Worm (Caenorhabditis elegans) whole organism, young adult: ENCODE measurements around the gene twk-16.
A peak's percentile ranks its signal among the peaks of the same experiment; 100 is the strongest.

Experiments used
- B0035.1 ChIP-seq: sonication (generic microtip); optimal IDR thresholded peaks from 2 replicates; lab custom pipeline; 2016; ENCODE audit warnings: missing genetic modification characterization, mild to moderate bottlenecking, missing compliant biosample characterization, missing genotype, missing genetic modification reagents
- B0261.1 ChIP-seq: sonication (generic microtip); optimal IDR thresholded peaks from 2 replicates; lab custom pipeline; 2016; ENCODE audit warnings: mild to moderate bottlenecking, missing genetic modification characterization, moderate library complexity, missing compliant biosample characterization
- B0336.3 ChIP-seq: fragments of 200-800 bp; sonication (Bioruptor generic); IDR thresholded peaks from 2 replicates; pipeline ENCODE4 v1.3.6; 2022; ENCODE audit warnings: missing genetic modification characterization, missing compliant biosample characterization
- C17E4.6 ChIP-seq: fragments of 200-800 bp; sonication (Bioruptor generic); IDR thresholded peaks from 2 replicates; pipeline ENCODE4 v1.3.6; 2022; ENCODE audit warnings: missing genetic modification reagents, missing genetic modification characterization, missing compliant biosample characterization
- D2030.7 ChIP-seq: fragments of 200-800 bp; sonication (Bioruptor generic); IDR thresholded peaks from 2 replicates; pipeline ENCODE4 v1.3.6; 2022; ENCODE audit warnings: missing genetic modification reagents, missing genetic modification characterization, missing compliant biosample characterization
- F10E7.11 ChIP-seq: sonication (generic microtip); optimal IDR thresholded peaks from 2 replicates; lab custom pipeline; 2017; ENCODE audit warnings: mild to moderate bottlenecking, missing genetic modification characterization, moderate library complexity, missing compliant biosample characterization
- F33H1.4 ChIP-seq: fragments of 200-800 bp; sonication (Bioruptor generic); IDR thresholded peaks from 2 replicates; pipeline ENCODE4 v1.3.6; 2022; ENCODE audit warnings: missing genetic modification reagents, missing genetic modification characterization, missing compliant biosample characterization
- F37B4.10 ChIP-seq: fragments of 200-800 bp; sonication (Bioruptor generic); IDR thresholded peaks from 2 replicates; pipeline ENCODE4 v1.3.6; 2022; ENCODE audit warnings: missing genetic modification characterization, missing compliant biosample characterization
- F39B2.1 ChIP-seq: fragments of 200-800 bp; sonication (Bioruptor generic); IDR thresholded peaks from 2 replicates; pipeline ENCODE4 v1.3.6; 2022; ENCODE audit warnings: missing genetic modification reagents, missing genetic modification characterization, missing compliant biosample characterization
- F52B5.7 ChIP-seq: sonication (generic microtip); optimal IDR thresholded peaks from 2 replicates; lab custom pipeline; 2016; ENCODE audit warnings: mild to moderate bottlenecking, missing genetic modification characterization, missing compliant biosample characterization
- F57C9.4 ChIP-seq: sonication (generic microtip); optimal IDR thresholded peaks from 2 replicates; lab custom pipeline; 2017; ENCODE audit warnings: mild to moderate bottlenecking, missing genetic modification characterization, missing compliant biosample characterization
- K11D2.4 ChIP-seq: fragments of 200-800 bp; sonication (Bioruptor generic); IDR thresholded peaks from 2 replicates; pipeline ENCODE4 v1.3.6; 2022; ENCODE audit warnings: missing genetic modification reagents, missing genetic modification characterization, missing compliant biosample characterization
- K12H6.12 ChIP-seq: fragments of 200-800 bp; sonication (Bioruptor generic); optimal IDR thresholded peaks from 2 replicates; lab custom pipeline; 2018; ENCODE audit warnings: mild to moderate bottlenecking, missing genetic modification characterization, missing compliant biosample characterization
- Y53G8AR.9 ChIP-seq: fragments of 200-800 bp; sonication (Bioruptor generic); conservative IDR thresholded peaks from 2 replicates; pipeline ENCODE4 v1.3.6; 2022; ENCODE audit warnings: missing genetic modification reagents, missing genetic modification characterization, missing compliant biosample characterization
- Y67H2A.10 ChIP-seq: fragments of 200-800 bp; sonication (Bioruptor generic); conservative IDR thresholded peaks from 2 replicates; pipeline ENCODE4 v1.3.6; 2022; ENCODE audit warnings: missing genetic modification reagents, missing genetic modification characterization, missing compliant biosample characterization
- Y79H2A.3 ChIP-seq: fragments of 200-800 bp; sonication (Bioruptor generic); conservative IDR thresholded peaks from 2 replicates; pipeline ENCODE4 v1.3.6; 2022; ENCODE audit warnings: missing genetic modification reagents, missing genetic modification characterization, missing compliant biosample characterization
- aptf-2 ChIP-seq: fragments of 200-800 bp; sonication (Bioruptor generic); conservative IDR thresholded peaks from 2 replicates; pipeline ENCODE4 v1.3.6; 2022; ENCODE audit warnings: missing genetic modification reagents, missing genetic modification characterization, missing compliant biosample characterization
- aptf-3 ChIP-seq: fragments of 200-800 bp; sonication (Bioruptor generic); IDR thresholded peaks from 2 replicates; pipeline ENCODE4 v1.3.6; 2022; ENCODE audit warnings: missing genetic modification characterization, missing compliant biosample characterization
- athp-1 ChIP-seq: sonication (generic microtip); optimal IDR thresholded peaks from 2 replicates; lab custom pipeline; 2017; ENCODE audit warnings: mild to moderate bottlenecking, missing genetic modification characterization, missing compliant biosample characterization
- attf-3 ChIP-seq: fragments of 200-800 bp; sonication (Bioruptor generic); conservative IDR thresholded peaks from 2 replicates; pipeline ENCODE4 v1.3.6; 2022; ENCODE audit warnings: missing genetic modification reagents, missing genetic modification characterization, missing compliant biosample characterization
- bed-1 ChIP-seq: fragments of 200-800 bp; sonication (Bioruptor generic); IDR thresholded peaks from 2 replicates; pipeline ENCODE4 v1.3.6; 2022; ENCODE audit warnings: missing genetic modification reagents, missing genetic modification characterization, missing compliant biosample characterization
- ceh-58 ChIP-seq: fragments of 200-800 bp; sonication (Bioruptor generic); IDR thresholded peaks from 2 replicates; pipeline ENCODE4 v1.3.6; 2022; ENCODE audit warnings: missing genetic modification characterization, missing compliant biosample characterization
- ceh-79 ChIP-seq: sonication (generic microtip); optimal IDR thresholded peaks from 2 replicates; lab custom pipeline; 2017; ENCODE audit warnings: mild to moderate bottlenecking, missing genetic modification characterization, missing compliant biosample characterization
- die-1 ChIP-seq: sonication (generic microtip); optimal IDR thresholded peaks from 2 replicates; lab custom pipeline; 2016; ENCODE audit warnings: missing genotype, mild to moderate bottlenecking, missing genetic modification characterization, missing compliant biosample characterization
- dpff-1 ChIP-seq: sonication (generic microtip); optimal IDR thresholded peaks from 2 replicates; lab custom pipeline; 2017; ENCODE audit warnings: mild to moderate bottlenecking, missing genetic modification characterization, missing compliant biosample characterization
- egl-18 ChIP-seq: fragments of 200-800 bp; sonication (Bioruptor generic); IDR thresholded peaks from 2 replicates; pipeline ENCODE4 v1.3.6; 2022; ENCODE audit warnings: missing genetic modification reagents, missing genetic modification characterization, missing compliant biosample characterization
- him-1 ChIP-seq: sonication (generic microtip); optimal IDR thresholded peaks from 2 replicates; lab custom pipeline; 2016; ENCODE audit warnings: missing genotype, missing genetic modification reagents, missing genetic modification characterization, missing compliant biosample characterization
- hlh-26 ChIP-seq: fragments of 200-800 bp; sonication (Bioruptor generic); conservative IDR thresholded peaks from 2 replicates; pipeline ENCODE4 v1.3.6; 2022; ENCODE audit warnings: missing genetic modification reagents, missing genetic modification characterization, missing compliant biosample characterization
- hsf-1 ChIP-seq: fragments of 200-800 bp; sonication (Bioruptor generic); IDR thresholded peaks from 2 replicates; pipeline ENCODE4 v1.3.6; 2022; ENCODE audit warnings: missing genetic modification reagents, missing genetic modification characterization, missing compliant biosample characterization
- let-607 ChIP-seq, 2 experiments: fragments of 200-800 bp in 1 of 2; sonication (Bioruptor generic) in 1 of 2; sonication (generic microtip) in 1 of 2; optimal IDR thresholded peaks; 2 replicates each; lab custom pipeline; 2016 to 2018; ENCODE audit warnings: mild to moderate bottlenecking in 2 of 2, missing compliant biosample characterization in 2 of 2, missing genetic modification characterization in 2 of 2, moderate library complexity in 2 of 2, missing genotype in 1 of 2
- lin-26 ChIP-seq: fragments of 200-800 bp; sonication (Bioruptor generic); IDR thresholded peaks from 2 replicates; pipeline ENCODE4 v1.3.6; 2022; ENCODE audit warnings: missing genetic modification reagents, missing genetic modification characterization, missing compliant biosample characterization
- lin-40 ChIP-seq: sonication (generic microtip); optimal IDR thresholded peaks from 2 replicates; lab custom pipeline; 2016; ENCODE audit warnings: missing genetic modification characterization, mild to moderate bottlenecking, missing compliant biosample characterization, missing genotype, missing genetic modification reagents
- lsy-27 ChIP-seq: sonication (generic microtip); optimal IDR thresholded peaks from 2 replicates; lab custom pipeline; 2017; ENCODE audit warnings: missing genetic modification characterization, mild to moderate bottlenecking, missing compliant biosample characterization, antibody characterized with exemption, missing genotype, borderline replicate concordance; ENCODE audit not compliant: insufficient read depth
- mel-28 ChIP-seq: sonication (generic microtip); optimal IDR thresholded peaks from 2 replicates; lab custom pipeline; 2016; ENCODE audit warnings: borderline replicate concordance, mild to moderate bottlenecking, missing genetic modification characterization, missing compliant biosample characterization
- rec-8 ChIP-seq, 2 experiments: sonication (generic microtip); optimal IDR thresholded peaks; 2 replicates each; lab custom pipeline; 2016; ENCODE audit warnings: mild to moderate bottlenecking in 2 of 2, missing genetic modification characterization in 2 of 2, missing genetic modification reagents in 2 of 2, missing genotype in 2 of 2, missing biosample characterization in 1 of 2, missing compliant biosample characterization in 1 of 2, moderate library complexity in 1 of 2
- rpc-1 ChIP-seq, 2 experiments: fragments of 150-350 bp in 1 of 2; sonication (generic microtip) in 1 of 2; optimal IDR thresholded peaks; 2 replicates each; lab custom pipeline; 2014 to 2018; ENCODE audit warnings: missing biosample characterization in 1 of 2, missing genetic modification characterization in 1 of 2, missing genetic modification reagents in 1 of 2, missing genotype in 1 of 2
- snpc-1.1 ChIP-seq: sonication (generic microtip); optimal IDR thresholded peaks from 2 replicates; lab custom pipeline; 2017; ENCODE audit warnings: missing genetic modification characterization, mild to moderate bottlenecking, missing compliant biosample characterization, antibody characterized with exemption, moderate library complexity, missing genotype, missing genetic modification reagents; ENCODE audit not compliant: insufficient read depth
- snpc-1.3 ChIP-seq: sonication (generic microtip); optimal IDR thresholded peaks from 2 replicates; lab custom pipeline; 2017; ENCODE audit warnings: missing genetic modification characterization, mild to moderate bottlenecking, missing compliant biosample characterization, antibody characterized with exemption, moderate library complexity, missing genotype, missing genetic modification reagents; ENCODE audit not compliant: insufficient read depth
- snpc-3.4 ChIP-seq: sonication (generic microtip); optimal IDR thresholded peaks from 2 replicates; lab custom pipeline; 2017; ENCODE audit warnings: missing genetic modification characterization, mild to moderate bottlenecking, missing compliant biosample characterization, antibody characterized with exemption, moderate library complexity, missing genotype, missing genetic modification reagents
- snpc-4 ChIP-seq, 5 experiments: fragments of 150-350 bp in 1 of 5; sonication (generic microtip) in 4 of 5; optimal IDR thresholded peaks; 2 replicates each; lab custom pipeline; 2014 to 2018; ENCODE audit warnings: missing genetic modification characterization in 5 of 5, missing biosample characterization in 3 of 5, antibody characterized with exemption in 2 of 5, mild to moderate bottlenecking in 2 of 5, missing compliant biosample characterization in 2 of 5, missing genotype in 2 of 5, moderate library complexity in 2 of 5, missing genetic modification reagents in 1 of 5
- sptf-2 ChIP-seq: fragments of 200-800 bp; sonication (Bioruptor generic); optimal IDR thresholded peaks from 2 replicates; lab custom pipeline; 2018; ENCODE audit warnings: mild to moderate bottlenecking, missing genetic modification characterization, missing compliant biosample characterization
- tlf-1 ChIP-seq: fragments of 200-800 bp; sonication (Bioruptor generic); optimal IDR thresholded peaks from 2 replicates; lab custom pipeline; 2018; ENCODE audit warnings: mild to moderate bottlenecking, missing genetic modification characterization, missing compliant biosample characterization
- xnd-1 ChIP-seq: sonication (generic microtip); optimal IDR thresholded peaks from 2 replicates; lab custom pipeline; 2016; ENCODE audit warnings: missing genotype, missing genetic modification reagents, missing genetic modification characterization, missing compliant biosample characterization
- zim-3 ChIP-seq: sonication (generic microtip); optimal IDR thresholded peaks from 2 replicates; lab custom pipeline; 2017; ENCODE audit warnings: mild to moderate bottlenecking, missing genetic modification characterization, moderate library complexity, missing compliant biosample characterization
- ztf-6 ChIP-seq: fragments of 200-800 bp; sonication (Bioruptor generic); IDR thresholded peaks from 2 replicates; pipeline ENCODE4 v1.3.6; 2022; ENCODE audit warnings: missing genetic modification reagents, missing genetic modification characterization, missing compliant biosample characterization

twk-16 gene

ce11 chrX:3035972-3036379 lies 44.9 kb upstream of the twk-16 start (continued):
- TF ChIP-seq lin-26 (GFP tag; lab: Robert Waterston, UW): peak; percentile 98
- peak; percentile 97 for TF ChIP-seq lin-40 (tag; lab: Kevin White, UChicago)
- peak; percentile 87; the same call in 1 of the 2 replicates for TF ChIP-seq bed-1
- peak; percentile 100 for TF ChIP-seq rpc-1 (optimal IDR thresholded peaks at IDR 0.05; lab: Kevin White, UChicago)
- peak; percentile 100 for TF ChIP-seq rpc-1 (tag; optimal IDR thresholded peaks at IDR 0.05; lab: Kevin White, UChicago)
- TF ChIP-seq B0336.3 (GFP tag; lab: Robert Waterston, UW): peak; percentile 92
- peak; percentile 84 for TF ChIP-seq snpc-1.1 (tag; lab: Kevin White, UChicago)
- TF ChIP-seq F10E7.11: peak; percentile 91
- TF ChIP-seq snpc-1.3: peak; percentile 95
- TF ChIP-seq F33H1.4: peak; percentile 32
- peak; percentile 95 to 96 for TF ChIP-seq rec-8 (tag; optimal IDR thresholded peaks at IDR 0.05; lab: Kevin White, UChicago)
- peak; percentile 92 for TF ChIP-seq lsy-27
- peak; percentile 83 for TF ChIP-seq Y79H2A.3
- TF ChIP-seq F37B4.10 (GFP tag; lab: Robert Waterston, UW): no peak
- peak; percentile 94 for TF ChIP-seq D2030.7 (GFP tag; lab: Robert Waterston, UW)
- TF ChIP-seq mel-28 (tag; lab: Kevin White, UChicago): peak; percentile 86
- no peak for TF ChIP-seq hlh-26 (GFP tag; lab: Robert Waterston, UW)
- TF ChIP-seq ztf-6 (GFP tag; lab: Robert Waterston, UW): peak; percentile 97
- peak; percentile 94 for TF ChIP-seq athp-1 (tag; lab: Kevin White, UChicago)
- peak; percentile 71 for TF ChIP-seq attf-3
- peak; percentile 98 for TF ChIP-seq ceh-79 (tag; lab: Kevin White, UChicago)
- peak; percentile 84 for TF ChIP-seq snpc-4 (GFP tag; optimal IDR thresholded peaks at IDR 0.05; lab: Kevin White, UChicago)
- peak in 3 of 4 experiments; percentile 86 to 90 (median 90) for TF ChIP-seq snpc-4 (tag; optimal IDR thresholded peaks at IDR 0.05; lab: Kevin White, UChicago)
- peak; percentile 95 for TF ChIP-seq Y53G8AR.9 (GFP tag; lab: Robert Waterston, UW)
- TF ChIP-seq K11D2.4 (GFP tag; lab: Robert Waterston, UW): peak; percentile 95
- peak; percentile 91 for TF ChIP-seq B0035.1 (tag; lab: Kevin White, UChicago)
- peak; percentile 80 for TF ChIP-seq C17E4.6 (GFP tag; lab: Robert Waterston, UW)
- TF ChIP-seq sptf-2: peak; percentile 80
- peak; percentile 82 for TF ChIP-seq aptf-2 (GFP tag; lab: Robert Waterston, UW)
- TF ChIP-seq let-607 (tag; optimal IDR thresholded peaks at IDR 0.05; lab: Kevin White, UChicago): peak; percentile 74 to 88
- TF ChIP-seq tlf-1 (GFP tag; lab: Kevin White, UChicago): peak; percentile 79
- TF ChIP-seq dpff-1 (tag; lab: Kevin White, UChicago): peak; percentile 77
- TF ChIP-seq die-1 (tag; lab: Kevin White, UChicago): peak; percentile 98
- TF ChIP-seq him-1 (tag; lab: Kevin White, UChicago): peak; percentile 100
- no peak for TF ChIP-seq xnd-1 (tag; lab: Kevin White, UChicago)
- TF ChIP-seq F57C9.4 (tag; lab: Kevin White, UChicago): peak; percentile 80
- TF ChIP-seq F52B5.7: peak; percentile 98
- TF ChIP-seq K12H6.12 (tag; lab: Kevin White, UChicago): peak; percentile 83
- TF ChIP-seq zim-3 (tag; lab: Kevin White, UChicago): peak; percentile 96
- peak; percentile 97 for TF ChIP-seq aptf-3 (GFP tag; lab: Robert Waterston, UW)
- TF ChIP-seq egl-18: peak; percentile 93
- TF ChIP-seq hsf-1 (GFP tag; lab: Robert Waterston, UW): peak; percentile 68
- peak; percentile 86 for TF ChIP-seq snpc-3.4
- TF ChIP-seq B0261.1 (tag; lab: Kevin White, UChicago): peak; percentile 100
- 0 out of 2 replicates have a peak, but pooled peaks have one; percentile 13 for TF ChIP-seq F39B2.1 (GFP tag; lab: Robert Waterston, UW)
- TF ChIP-seq Y67H2A.10 (GFP tag; lab: Robert Waterston, UW): peak; percentile 83
- peak; percentile 89; the same call in 1 of the 2 replicates for TF ChIP-seq ceh-58 (GFP tag; lab: Robert Waterston, UW)
